Worm (Caenorhabditis elegans): ENCODE measurements around the gene B0334.20.

Gene B0334.20

DNA sequence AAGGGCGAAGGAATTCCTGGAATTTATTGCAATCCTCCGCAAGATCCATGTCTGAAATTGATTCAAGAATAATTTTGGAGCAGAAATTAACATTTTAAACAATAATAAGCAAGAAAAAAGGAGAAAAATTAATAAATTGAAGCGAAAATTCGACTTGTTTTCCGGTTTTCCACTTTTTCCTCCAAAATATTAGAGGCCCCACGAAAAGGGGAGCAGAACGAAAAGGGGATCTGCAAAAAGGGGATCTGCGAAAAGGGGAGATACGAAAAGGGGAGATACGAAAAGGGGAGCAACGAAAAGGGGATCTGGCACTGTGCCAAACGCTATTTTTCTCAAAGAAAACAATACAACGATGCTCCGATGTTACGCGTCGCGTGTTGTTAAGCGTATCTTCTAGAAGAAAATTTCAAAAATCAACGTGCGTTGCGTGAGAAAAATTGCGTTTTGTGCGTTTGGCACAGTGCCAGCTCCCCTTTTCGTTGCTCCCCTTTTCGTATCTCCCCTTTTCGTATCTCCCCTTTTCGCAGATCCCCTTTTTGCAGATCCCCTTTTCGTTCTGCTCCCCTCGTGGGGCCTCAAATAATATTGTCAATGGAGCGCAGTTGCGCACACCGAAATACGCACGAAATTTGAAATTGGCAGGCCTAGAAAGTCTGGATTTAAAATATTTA is 34.3 kb upstream of the B0334.20 start, which contains the start of gene Y62F5A.12:
TSS of gene Y62F5A.12 (minus strand) at position 51 of the 671 bp plus-strand sequence.
- TF ChIP-seq lin-39 (tag; optimal IDR thresholded peaks at IDR 0.05) (peak; percentile 36), nhr-23 (tag; optimal IDR thresholded peaks at IDR 0.05) (peak; percentile 64), pha-4 (tag; optimal IDR thresholded peaks at IDR 0.05) (peak; percentile 67), nhr-25 (tag; optimal IDR thresholded peaks at IDR 0.05) (peak; percentile 46), nhr-11 (tag; optimal IDR thresholded peaks at IDR 0.05) (peak; percentile 2), ceh-28 (tag; optimal IDR thresholded peaks at IDR 0.05) (peak; percentile 72), elt-2 (tag; optimal IDR thresholded peaks at IDR 0.05) (peak; percentile 40), ceh-82 (tag; optimal IDR thresholded peaks at IDR 0.05) (peak; percentile 67), R02D3.7 (tag; optimal IDR thresholded peaks at IDR 0.05) (peak; percentile 57), tbx-2 (tag; optimal IDR thresholded peaks at IDR 0.05) (peak; percentile 47), fkh-10 (GFP tag; optimal IDR thresholded peaks at IDR 0.05) (peak; percentile 18), ztf-4 (tag; optimal IDR thresholded peaks at IDR 0.05) (peak; percentile 18), lsy-12 (tag; optimal IDR thresholded peaks at IDR 0.05) (peak; percentile 81), jun-1 (tag; optimal IDR thresholded peaks at IDR 0.05) (peak; percentile 77), nhr-43 (tag; optimal IDR thresholded peaks at IDR 0.05; ENCODE audit: poor library complexity, severe bottlenecking) (peak; percentile 67), lin-15B (tag; optimal IDR thresholded peaks at IDR 0.05) (peak; percentile 81), hmg-11 (tag; optimal IDR thresholded peaks at IDR 0.05) (peak; percentile 18), snpc-4 (tag; optimal IDR thresholded peaks at IDR 0.05) (peak; percentile 76), nfya-1 (tag; optimal IDR thresholded peaks at IDR 0.05; ENCODE audit: insufficient read depth) (peak; percentile 54)

- TF ChIP-seq tbx-2 (tag; optimal IDR thresholded peaks at IDR 0.05) (no peak), nhr-25 (tag; optimal IDR thresholded peaks at IDR 0.05) (no peak), ZK546.5 (tag; optimal IDR thresholded peaks at IDR 0.05) (no peak), lin-39 (tag; optimal IDR thresholded peaks at IDR 0.05) (no peak), nhr-11 (tag; optimal IDR thresholded peaks at IDR 0.05) (no peak), lin-15B (tag; optimal IDR thresholded peaks at IDR 0.05) (no peak), fos-1 (tag; optimal IDR thresholded peaks at IDR 0.05) (no peak), egl-5 (tag; optimal IDR thresholded peaks at IDR 0.05) (no peak), elt-2 (tag; optimal IDR thresholded peaks at IDR 0.05) (no peak), ztf-4 (tag; optimal IDR thresholded peaks at IDR 0.05) (no peak), pha-4 (tag; optimal IDR thresholded peaks at IDR 0.05) (no peak), ceh-82 (tag; optimal IDR thresholded peaks at IDR 0.05) (no peak), nhr-77 (tag; optimal IDR thresholded peaks at IDR 0.05) (no peak), fkh-2 (tag; optimal IDR thresholded peaks at IDR 0.05) (no peak), fkh-10 (GFP tag; optimal IDR thresholded peaks at IDR 0.05) (no peak), R02D3.7 (tag; optimal IDR thresholded peaks at IDR 0.05) (no peak)
Measured at ce11 chrII:11533716-11534115, 33.5 kb upstream of the B0334.20 start, which contains the start of gene mdt-8. mdt-8 (minus strand) TSS chrII:11533816.

DNA sequence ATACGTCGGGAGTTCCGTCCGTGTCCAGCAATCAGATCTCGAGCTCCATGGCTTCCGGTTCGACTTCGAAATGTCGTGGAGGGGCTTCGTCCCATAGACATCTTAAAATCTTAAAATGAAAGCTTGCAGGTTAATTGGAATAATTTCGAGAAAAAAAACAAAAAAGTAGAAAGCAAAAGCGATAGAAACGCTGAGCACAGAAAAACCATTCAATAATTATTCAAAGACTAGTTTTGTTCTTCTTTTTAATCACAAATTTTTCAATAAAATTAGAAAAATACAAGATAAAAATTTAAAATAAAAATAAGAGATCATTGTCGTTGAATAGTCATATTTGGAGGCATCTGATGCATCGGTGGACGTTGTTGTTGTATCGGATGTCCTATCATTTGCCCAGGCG is 26.7 kb upstream of the B0334.20 start, which contains the start of gene age-1:
TSS of gene age-1 (minus strand) at position 101 of the 400 bp plus-strand sequence.
- TF ChIP-seq mml-1 (tag; optimal IDR thresholded peaks at IDR 0.05) (no peak), ceh-16 (tag; optimal IDR thresholded peaks at IDR 0.05) (no peak), nhr-237 (tag; optimal IDR thresholded peaks at IDR 0.05) (no peak)

ce11 chrII:11521300-11521699 is 21.0 kb upstream of the B0334.20 start, which contains the start of gene Y62F5A.10:
Y62F5A.10 (plus strand) TSS chrII:11521600.
- TF ChIP-seq egl-27 (tag; optimal IDR thresholded peaks at IDR 0.05) = no peak
- no peak for TF ChIP-seq lin-15B (tag; optimal IDR thresholded peaks at IDR 0.05)
- no peak for TF ChIP-seq zag-1 (tag; optimal IDR thresholded peaks at IDR 0.05)
- TF ChIP-seq ceh-82 (tag; optimal IDR thresholded peaks at IDR 0.05) = no peak
- TF ChIP-seq ztf-4 (tag; optimal IDR thresholded peaks at IDR 0.05) = no peak
- TF ChIP-seq fos-1 (tag; optimal IDR thresholded peaks at IDR 0.05) = no peak

- no peak for TF ChIP-seq nhr-76 (tag; optimal IDR thresholded peaks at IDR 0.05)
- no peak for TF ChIP-seq jun-1 (tag; optimal IDR thresholded peaks at IDR 0.05)
- TF ChIP-seq egl-5 (tag; optimal IDR thresholded peaks at IDR 0.05) = no peak
- no peak for TF ChIP-seq ZK546.5 (tag; optimal IDR thresholded peaks at IDR 0.05)
- TF ChIP-seq mml-1 (tag; optimal IDR thresholded peaks at IDR 0.05) = no peak
- no peak for TF ChIP-seq fkh-2 (tag; optimal IDR thresholded peaks at IDR 0.05)
- TF ChIP-seq eor-1 (tag; optimal IDR thresholded peaks at IDR 0.05) = no peak
- TF ChIP-seq nhr-23 (tag; optimal IDR thresholded peaks at IDR 0.05) = no peak
- no peak for TF ChIP-seq skn-1 (tag; optimal IDR thresholded peaks at IDR 0.05)
- TF ChIP-seq fos-1 (tag; optimal IDR thresholded peaks at IDR 0.05) = no peak
- no peak for TF ChIP-seq nhr-28 (tag; optimal IDR thresholded peaks at IDR 0.05)
- no peak for TF ChIP-seq elt-3 (tag; optimal IDR thresholded peaks at IDR 0.05)
- no peak for TF ChIP-seq aly-2 (tag; optimal IDR thresholded peaks at IDR 0.05)
- TF ChIP-seq sea-2 (GFP tag; optimal IDR thresholded peaks at IDR 0.05) = no peak
Measured at ce11 chrII:11518184-11518583, 17.9 kb upstream of the B0334.20 start, which contains the start of gene B0334.10. B0334.10 (plus strand) TSS chrII:11518484.
